Fruit fly (Drosophila melanogaster) Kc167 (cell line): Measurements from ENCODE around the gene CAH8.

ENCODE experiments used
- Myc ChIP-seq: fragments of >200 bp; optimal IDR thresholded peaks from 2 replicates; lab custom pipeline; 2017; ENCODE audit warnings: missing external identifiers
- Sin3A ChIP-seq: fragments of >200 bp; optimal IDR thresholded peaks from 2 replicates; lab custom pipeline; 2018; ENCODE audit warnings: missing external identifiers
- h ChIP-seq: fragments of >200 bp; optimal IDR thresholded peaks from 3 replicates; lab custom pipeline; 2018; ENCODE audit warnings: missing external identifiers
- insv ChIP-seq: fragments of >200 bp; optimal IDR thresholded peaks from 3 replicates; lab custom pipeline; 2018; ENCODE audit warnings: missing external identifiers
- psq ChIP-seq: fragments of >200 bp; optimal IDR thresholded peaks from 2 replicates; lab custom pipeline; 2017; ENCODE audit warnings: missing external identifiers
- ttk ChIP-seq: sonication (Bioruptor generic); optimal IDR thresholded peaks from 2 replicates; lab custom pipeline; 2017; ENCODE audit warnings: missing external identifiers

DNA sequence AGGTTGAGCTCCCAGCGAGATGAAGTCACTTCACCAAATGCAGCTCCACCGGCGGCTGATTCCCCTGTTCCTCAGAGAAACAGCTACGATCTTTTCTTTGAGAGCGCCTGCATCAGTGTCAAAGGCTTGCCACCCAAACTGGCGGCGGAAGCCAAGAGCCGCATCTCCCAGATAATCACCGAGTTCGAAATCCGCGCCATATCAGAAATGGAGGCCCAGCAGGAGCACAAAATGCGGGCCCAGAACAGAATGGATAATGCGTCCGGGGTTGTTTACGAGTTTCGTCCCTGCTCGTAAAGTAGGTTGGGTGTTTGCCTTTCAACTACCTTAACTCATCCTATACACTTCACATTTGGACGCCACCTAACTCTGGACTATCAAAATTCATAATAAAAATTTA, 7.8 kb downstream of the CAH8 start, which contains the start of gene Gpdh3:
- TF ChIP-seq psq (lab: Kevin White, UChicago): no peak
- no peak for TF ChIP-seq h (lab: Kevin White, UChicago)
- TF ChIP-seq Myc (lab: Kevin White, UChicago): no peak
- TF ChIP-seq ttk (lab: Kevin White, UChicago): no peak
- TF ChIP-seq Sin3A (lab: Kevin White, UChicago): no peak
- TF ChIP-seq insv (lab: Kevin White, UChicago): no peak
